Fruit fly (Drosophila melanogaster) whole organism, prepupa: ENCODE data around the gene JMJD7.

Source experiments
- CG11294 ChIP-seq: fragments of 200-800 bp; sonication (Bioruptor generic); IDR thresholded peaks from 2 replicates; pipeline ENCODE4 v1.3.6; 2022; ENCODE audit warnings: missing biosample characterization, missing genetic modification characterization
- CG11902 ChIP-seq: fragments of 200-800 bp; sonication (Bioruptor generic); optimal IDR thresholded peaks from 3 replicates; lab custom pipeline; 2016; ENCODE audit warnings: missing biosample characterization, missing genetic modification characterization
- CG1621 ChIP-seq: fragments of 200-800 bp; sonication (Bioruptor generic); optimal IDR thresholded peaks from 3 replicates; lab custom pipeline; 2018; ENCODE audit warnings: missing biosample characterization, mild to moderate bottlenecking, missing genetic modification characterization
- CG16779 ChIP-seq: fragments of 200-800 bp; sonication (Bioruptor generic); optimal IDR thresholded peaks from 3 replicates; lab custom pipeline; 2017; ENCODE audit warnings: missing biosample characterization, mild to moderate bottlenecking, missing genetic modification characterization
- CG3032 ChIP-seq: fragments of 200-800 bp; optimal IDR thresholded peaks from 2 replicates; lab custom pipeline; 2019; ENCODE audit warnings: missing biosample characterization, mild to moderate bottlenecking, missing genetic modification characterization, moderate library complexity
- CG31627 ChIP-seq: fragments of 200-800 bp; sonication (Bioruptor generic); optimal IDR thresholded peaks from 3 replicates; lab custom pipeline; 2016; ENCODE audit warnings: missing biosample characterization, missing genetic modification characterization
- CG32006 ChIP-seq: fragments of 200-800 bp; sonication (Bioruptor generic); optimal IDR thresholded peaks from 3 replicates; lab custom pipeline; 2017; ENCODE audit warnings: missing biosample characterization, mild to moderate bottlenecking, missing genetic modification characterization
- CG34406 ChIP-seq: fragments of 200-800 bp; sonication (Bioruptor generic); optimal IDR thresholded peaks from 3 replicates; lab custom pipeline; 2016; ENCODE audit warnings: missing biosample characterization, missing genetic modification characterization
- CG3919 ChIP-seq: fragments of 200-800 bp; sonication (Bioruptor generic); optimal IDR thresholded peaks from 3 replicates; lab custom pipeline; 2016; ENCODE audit warnings: missing biosample characterization, missing genetic modification characterization
- CG4318 ChIP-seq: fragments of 200-800 bp; sonication (Bioruptor generic); optimal IDR thresholded peaks from 3 replicates; lab custom pipeline; 2017; ENCODE audit warnings: missing biosample characterization, mild to moderate bottlenecking, missing genetic modification characterization
- CG6163 ChIP-seq: fragments of 200-800 bp; sonication (Bioruptor generic); IDR thresholded peaks from 3 replicates; pipeline ENCODE4 v1.3.6; 2022; ENCODE audit warnings: missing biosample characterization, missing genetic modification characterization
- CG6276 ChIP-seq: fragments of 200-800 bp; sonication (Bioruptor generic); optimal IDR thresholded peaks from 2 replicates; lab custom pipeline; 2017; ENCODE audit warnings: missing biosample characterization, mild to moderate bottlenecking, missing genetic modification characterization
- CG6792 ChIP-seq: fragments of 200-800 bp; sonication (Bioruptor generic); optimal IDR thresholded peaks from 3 replicates; lab custom pipeline; 2016; ENCODE audit warnings: missing biosample characterization, missing genetic modification characterization
- CG6808 ChIP-seq: fragments of 200-800 bp; sonication (Bioruptor generic); optimal IDR thresholded peaks from 3 replicates; lab custom pipeline; 2017; ENCODE audit warnings: missing biosample characterization, missing genetic modification characterization, mild to moderate bottlenecking, moderate library complexity, missing genetic modification reagents
- CG6854 ChIP-seq: fragments of 200-800 bp; sonication (Bioruptor generic); optimal IDR thresholded peaks from 2 replicates; lab custom pipeline; 2017; ENCODE audit warnings: missing biosample characterization, mild to moderate bottlenecking, missing genetic modification characterization
- CG7368 ChIP-seq: fragments of 200-800 bp; sonication (Bioruptor generic); optimal IDR thresholded peaks from 3 replicates; lab custom pipeline; 2016; ENCODE audit warnings: missing biosample characterization, missing genetic modification characterization
- CG8119 ChIP-seq: fragments of 200-800 bp; sonication (Bioruptor generic); IDR thresholded peaks from 3 replicates; pipeline ENCODE4 v1.3.6; 2022; ENCODE audit warnings: missing biosample characterization, missing genetic modification characterization
- CG8632 ChIP-seq: fragments of 200-800 bp; sonication (Bioruptor generic); optimal IDR thresholded peaks from 3 replicates; lab custom pipeline; 2016; ENCODE audit warnings: missing biosample characterization, missing genetic modification characterization
- Eip75B ChIP-seq: fragments of 200-800 bp; sonication (Bioruptor generic); optimal IDR thresholded peaks from 3 replicates; lab custom pipeline; 2016; ENCODE audit warnings: missing biosample characterization, missing genetic modification characterization
- Eip78C ChIP-seq: fragments of 200-800 bp; sonication (Bioruptor generic); peaks from one replicate; lab custom pipeline; 2016; ENCODE audit warnings: missing biosample characterization, missing genetic modification characterization
- Eip93F ChIP-seq: fragments of 200-800 bp; sonication (Bioruptor generic); optimal IDR thresholded peaks from 2 replicates; lab custom pipeline; 2016; ENCODE audit warnings: missing biosample characterization, mild to moderate bottlenecking, missing genetic modification characterization
- Gug ChIP-seq: fragments of 200-800 bp; sonication (Bioruptor generic); IDR thresholded peaks from 2 replicates; pipeline ENCODE4 v1.3.6; 2022; ENCODE audit warnings: missing biosample characterization, missing genetic modification characterization
- Lpt ChIP-seq: fragments of 200-800 bp; sonication (Bioruptor generic); optimal IDR thresholded peaks from 3 replicates; lab custom pipeline; 2016; ENCODE audit warnings: missing biosample characterization, missing genetic modification characterization
- Met ChIP-seq: fragments of 200-800 bp; sonication (Bioruptor generic); optimal IDR thresholded peaks from 3 replicates; lab custom pipeline; 2016; ENCODE audit warnings: missing biosample characterization, missing genetic modification characterization
- OdsH ChIP-seq: fragments of 200-800 bp; sonication (Bioruptor generic); optimal IDR thresholded peaks from 3 replicates; lab custom pipeline; 2016; ENCODE audit warnings: missing biosample characterization, missing genetic modification characterization
- Sox102F ChIP-seq: fragments of 200-800 bp; sonication (Bioruptor generic); optimal IDR thresholded peaks from 2 replicates; lab custom pipeline; 2016; ENCODE audit warnings: missing biosample characterization, mild to moderate bottlenecking, missing genetic modification characterization
- Sox14 ChIP-seq: fragments of 200-800 bp; sonication (Bioruptor generic); optimal IDR thresholded peaks from 3 replicates; lab custom pipeline; 2016; ENCODE audit warnings: missing biosample characterization, missing genetic modification characterization
- achi ChIP-seq: fragments of 200-800 bp; sonication (Bioruptor generic); optimal IDR thresholded peaks from 3 replicates; lab custom pipeline; 2016; ENCODE audit warnings: missing biosample characterization, missing genetic modification characterization
- acj6 ChIP-seq: fragments of 200-800 bp; sonication (Bioruptor generic); optimal IDR thresholded peaks from 3 replicates; lab custom pipeline; 2016; ENCODE audit warnings: missing biosample characterization, missing genetic modification characterization
- cyc ChIP-seq: fragments of 200-800 bp; sonication (Bioruptor generic); optimal IDR thresholded peaks from 3 replicates; lab custom pipeline; 2016; ENCODE audit warnings: missing biosample characterization, missing genetic modification characterization
- dac ChIP-seq: fragments of 200-800 bp; sonication (Bioruptor generic); optimal IDR thresholded peaks from 2 replicates; lab custom pipeline; 2017; ENCODE audit warnings: missing biosample characterization, mild to moderate bottlenecking, missing genetic modification characterization
- dsx ChIP-seq: fragments of 200-800 bp; optimal IDR thresholded peaks from 3 replicates; lab custom pipeline; 2019; ENCODE audit warnings: missing biosample characterization, mild to moderate bottlenecking, missing genetic modification characterization, moderate library complexity; ENCODE audit not compliant: poor library complexity, severe bottlenecking
- eg ChIP-seq: fragments of 200-800 bp; sonication (Bioruptor generic); IDR thresholded peaks from 3 replicates; pipeline ENCODE4 v1.3.6; 2022; ENCODE audit warnings: missing biosample characterization, missing genetic modification characterization
- fkh ChIP-seq: fragments of 200-800 bp; sonication (Bioruptor generic); optimal IDR thresholded peaks from 3 replicates; lab custom pipeline; 2017; ENCODE audit warnings: missing biosample characterization, mild to moderate bottlenecking, missing genetic modification characterization, moderate library complexity
- lz ChIP-seq: fragments of 200-800 bp; sonication (Bioruptor generic); optimal IDR thresholded peaks from 3 replicates; lab custom pipeline; 2016; ENCODE audit warnings: missing biosample characterization, missing genetic modification characterization
- net ChIP-seq: fragments of 200-800 bp; sonication (Bioruptor generic); optimal IDR thresholded peaks from 3 replicates; lab custom pipeline; 2016; ENCODE audit warnings: missing biosample characterization, missing genetic modification characterization
- salr ChIP-seq, 2 experiments: fragments of 200-800 bp; sonication (Bioruptor generic); optimal IDR thresholded peaks; 3 replicates each; lab custom pipeline; 2016 to 2018; ENCODE audit warnings: missing biosample characterization in 2 of 2, missing genetic modification characterization in 2 of 2, mild to moderate bottlenecking in 1 of 2
- spab ChIP-seq: fragments of 200-800 bp; sonication (Bioruptor generic); optimal IDR thresholded peaks from 2 replicates; lab custom pipeline; 2017; ENCODE audit warnings: missing biosample characterization, mild to moderate bottlenecking, missing genetic modification characterization, missing genetic modification reagents
- ss ChIP-seq, 2 experiments: fragments of 200-800 bp; sonication (Bioruptor generic); optimal IDR thresholded peaks; 2 replicates in 1 of 2; 3 replicates in 1 of 2; lab custom pipeline; 2017 to 2018; ENCODE audit warnings: mild to moderate bottlenecking in 2 of 2, missing biosample characterization in 2 of 2, missing genetic modification characterization in 2 of 2, moderate library complexity in 1 of 2
- svp ChIP-seq: fragments of 200-800 bp; sonication (Bioruptor generic); peaks from one replicate; lab custom pipeline; 2016; ENCODE audit warnings: missing biosample characterization, missing genetic modification characterization

Gene JMJD7

dm6 chr3L:13488129-13488876 lies 38.2 kb upstream of the JMJD7 start (continued):
- TF ChIP-seq achi (peak; percentile 37), lz (peak; percentile 50), CG3919 (peak; percentile 14), CG3032 (tag; lab: Kevin White, UChicago) (no peak), Eip78C (GFP tag; lab: Kevin White, UChicago) (peak; percentile 85), Met (GFP tag; lab: Kevin White, UChicago) (peak; percentile 40), CG31627 (peak; percentile 57), Sox102F (GFP tag; lab: Kevin White, UChicago) (peak; percentile 60), eg (GFP tag; lab: Robert Waterston, UW) (peak; percentile 16; the same call in 1 of the 3 replicates), Eip75B (GFP tag; lab: Kevin White, UChicago) (peak; percentile 60), salr (GFP tag; optimal IDR thresholded peaks at IDR 0.05; lab: Kevin White, UChicago) (no peak), cyc (GFP tag; lab: Kevin White, UChicago) (peak; percentile 58), Gug (GFP tag; lab: Robert Waterston, UW) (peak; percentile 30; the same call in 1 of the 2 replicates), CG7368 (GFP tag; lab: Kevin White, UChicago) (peak; percentile 45), fkh (GFP tag; lab: Kevin White, UChicago) (no peak), CG8119 (no peak), spab (GFP tag; lab: Kevin White, UChicago) (peak; percentile 38), dac (GFP tag; lab: Kevin White, UChicago) (no peak), dsx (GFP tag; lab: Kevin White, UChicago) (no peak), svp (GFP tag; lab: Kevin White, UChicago) (peak; percentile 93), CG11294 (GFP tag; lab: Robert Waterston, UW) (no peak), CG1621 (tag; lab: Kevin White, UChicago) (no peak), Eip93F (GFP tag; lab: Kevin White, UChicago) (no peak), CG8632 (GFP tag; lab: Kevin White, UChicago) (peak; percentile 26), Sox14 (peak; percentile 58), CG6792 (GFP tag; lab: Kevin White, UChicago) (peak; percentile 5), CG34406 (peak; percentile 28), CG11902 (GFP tag; lab: Kevin White, UChicago) (no peak), CG32006 (peak; percentile 47), acj6 (GFP tag; lab: Kevin White, UChicago) (peak; percentile 34), CG4318 (GFP tag; lab: Kevin White, UChicago) (peak; percentile 28), CG16779 (tag; lab: Kevin White, UChicago) (no peak)
- TF ChIP-seq, all 60 proteins: peak for 36

dm6 chr3L:13486860-13487404 lies 36.8 kb upstream of the JMJD7 start:
- TF ChIP-seq CG6808 (GFP tag; lab: Kevin White, UChicago) (peak; percentile 15), Eip78C (GFP tag; lab: Kevin White, UChicago) (peak; percentile 58), eg (GFP tag; lab: Robert Waterston, UW) (0 out of 3 replicates have a peak, but pooled peaks have one; percentile 10), CG6276 (GFP tag; lab: Kevin White, UChicago) (peak; percentile 62), CG8119 (peak; percentile 56; the same call in 1 of the 3 replicates), CG6163 (peak; percentile 30; the same call in 1 of the 3 replicates), CG3919 (peak; percentile 17), CG6854 (peak; percentile 74), spab (GFP tag; lab: Kevin White, UChicago) (no peak), OdsH (GFP tag; lab: Kevin White, UChicago) (no peak), CG16779 (tag; lab: Kevin White, UChicago) (peak; percentile 19), CG11902 (GFP tag; lab: Kevin White, UChicago) (no peak), net (GFP tag; lab: Kevin White, UChicago) (peak; percentile 5), Lpt (GFP tag; lab: Kevin White, UChicago) (peak; percentile 29), ss (GFP tag; optimal IDR thresholded peaks at IDR 0.05; lab: Kevin White, UChicago) (peak; percentile 50 to 53)
